Fruit fly (Drosophila melanogaster) whole organism, wandering third instar larva: Measurements from ENCODE around the gene CG12111.
A peak's percentile ranks its signal among the peaks of the same experiment; 100 is the strongest.

ENCODE experiments used
- Abd-B ChIP-seq: fragments of >200 bp; optimal IDR thresholded peaks from 2 replicates; lab custom pipeline; 2017; ENCODE audit warnings: missing biosample characterization, missing genetic modification characterization
- CG32264 ChIP-seq: fragments of 200-800 bp; sonication (Bioruptor generic); optimal IDR thresholded peaks from 2 replicates; lab custom pipeline; 2016; ENCODE audit warnings: missing biosample characterization, missing genetic modification characterization
- CG9705 ChIP-seq: fragments of 200-800 bp; sonication (Bioruptor generic); optimal IDR thresholded peaks from 2 replicates; lab custom pipeline; 2018; ENCODE audit warnings: missing biosample characterization, mild to moderate bottlenecking, missing genetic modification characterization
- CrebA ChIP-seq: fragments of 200-800 bp; sonication (Bioruptor generic); optimal IDR thresholded peaks from 2 replicates; lab custom pipeline; 2016; ENCODE audit warnings: missing biosample characterization, mild to moderate bottlenecking, missing genetic modification characterization, borderline replicate concordance
- Dfd ChIP-seq: fragments of >200 bp; optimal IDR thresholded peaks from 2 replicates; lab custom pipeline; 2017; ENCODE audit warnings: missing biosample characterization, missing genetic modification characterization
- Dif ChIP-seq: fragments of 200-275, 200-300 bp; sonication (Bioruptor generic); optimal IDR thresholded peaks from 2 replicates; lab custom pipeline; 2018; ENCODE audit warnings: missing biosample characterization, missing genetic modification characterization; ENCODE audit not compliant: partially characterized antibody
- GATAd ChIP-seq: sonication (Bioruptor generic); optimal IDR thresholded peaks from 2 replicates; lab custom pipeline; 2016; ENCODE audit warnings: missing biosample characterization, missing genetic modification characterization
- HLH106 ChIP-seq: fragments of 200-800 bp; optimal IDR thresholded peaks from 3 replicates; lab custom pipeline; 2019; ENCODE audit warnings: missing biosample characterization, mild to moderate bottlenecking, missing genetic modification characterization, moderate library complexity
- Hnf4 ChIP-seq: fragments of 200-800 bp; sonication (Bioruptor generic); optimal IDR thresholded peaks from 2 replicates; lab custom pipeline; 2016; ENCODE audit warnings: missing biosample characterization, mild to moderate bottlenecking, missing genetic modification characterization
- Hr78 ChIP-seq: fragments of >200 bp; optimal IDR thresholded peaks from 2 replicates; lab custom pipeline; 2017; ENCODE audit warnings: missing biosample characterization, missing genetic modification characterization
- Hr83 ChIP-seq: fragments of 200-300 bp; sonication (Bioruptor generic); optimal IDR thresholded peaks from 2 replicates; lab custom pipeline; 2016; ENCODE audit warnings: missing biosample characterization, mild to moderate bottlenecking, missing genetic modification characterization, moderate library complexity; ENCODE audit not compliant: poor library complexity, severe bottlenecking
- Mio ChIP-seq: sonication (Bioruptor generic); optimal IDR thresholded peaks from 2 replicates; lab custom pipeline; 2016; ENCODE audit warnings: missing biosample characterization, missing genetic modification characterization
- Myc ChIP-seq: fragments of >200 bp; optimal IDR thresholded peaks from 2 replicates; lab custom pipeline; 2017
- N ChIP-seq: fragments of >200 bp; optimal IDR thresholded peaks from 2 replicates; lab custom pipeline; 2018; ENCODE audit warnings: missing biosample characterization, missing external identifiers, missing genetic modification characterization
- OdsH ChIP-seq: fragments of 200-800 bp; sonication (Bioruptor generic); optimal IDR thresholded peaks from 2 replicates; lab custom pipeline; 2016; ENCODE audit warnings: missing biosample characterization, mild to moderate bottlenecking, missing genetic modification characterization
- Rel ChIP-seq, 2 experiments: fragments of 200-800 bp; sonication (Bioruptor generic) in 1 of 2; optimal IDR thresholded peaks; 2 replicates in 1 of 2; 3 replicates in 1 of 2; lab custom pipeline; 2016 to 2019; ENCODE audit warnings: mild to moderate bottlenecking in 2 of 2, missing biosample characterization in 2 of 2, missing genetic modification characterization in 2 of 2, moderate library complexity in 1 of 2
- Sp1 ChIP-seq: fragments of 200-800 bp; sonication (Bioruptor generic); optimal IDR thresholded peaks from 3 replicates; lab custom pipeline; 2019; ENCODE audit warnings: missing biosample characterization, mild to moderate bottlenecking, missing genetic modification characterization, moderate library complexity
- Vsx2 ChIP-seq: fragments of 200-300, 225-300 bp; sonication (Bioruptor generic); optimal IDR thresholded peaks from 2 replicates; lab custom pipeline; 2018; ENCODE audit warnings: missing biosample characterization, missing genetic modification characterization; ENCODE audit not compliant: partially characterized antibody
- br ChIP-seq: fragments of 200-800 bp; sonication (Bioruptor generic); optimal IDR thresholded peaks from 2 replicates; lab custom pipeline; 2016; ENCODE audit warnings: missing biosample characterization, missing genetic modification characterization
- brk ChIP-seq: fragments of 200-800 bp; sonication (Bioruptor generic); optimal IDR thresholded peaks from 2 replicates; lab custom pipeline; 2016; ENCODE audit warnings: missing biosample characterization, mild to moderate bottlenecking, missing genetic modification characterization
- dl ChIP-seq, 2 experiments: fragments of 175-275, 200-275 bp in 1 of 2; fragments of 200-275 bp in 1 of 2; sonication (Bioruptor generic); optimal IDR thresholded peaks; lab custom pipeline; 2018; ENCODE audit warnings: mild to moderate bottlenecking in 2 of 2, missing biosample characterization in 2 of 2, missing genetic modification characterization in 2 of 2, moderate library complexity in 2 of 2; ENCODE audit not compliant: partially characterized antibody in 2 of 2, insufficient read depth in 1 of 2
- dmrt93B ChIP-seq: fragments of 200-800 bp; sonication (Bioruptor generic); optimal IDR thresholded peaks from 2 replicates; lab custom pipeline; 2018; ENCODE audit warnings: missing biosample characterization, mild to moderate bottlenecking, missing genetic modification characterization
- dsf ChIP-seq: sonication (Bioruptor generic); optimal IDR thresholded peaks from 2 replicates; lab custom pipeline; 2016; ENCODE audit warnings: missing biosample characterization, missing genetic modification characterization, borderline replicate concordance
- ey ChIP-seq: fragments of 200-800 bp; sonication (Bioruptor generic); optimal IDR thresholded peaks from 2 replicates; lab custom pipeline; 2016; ENCODE audit warnings: missing biosample characterization, missing genetic modification characterization
- foxo ChIP-seq, 2 experiments: fragments of 200-800 bp; sonication (Bioruptor generic); optimal IDR thresholded peaks; 2 replicates in 1 of 2; 3 replicates in 1 of 2; lab custom pipeline; 2016 to 2017; ENCODE audit warnings: missing biosample characterization in 2 of 2, missing genetic modification characterization in 2 of 2
- fru ChIP-seq: fragments of 200-800 bp; sonication (Bioruptor generic); optimal IDR thresholded peaks from 3 replicates; lab custom pipeline; 2016; ENCODE audit warnings: missing biosample characterization, mild to moderate bottlenecking, missing genetic modification characterization
- h ChIP-seq: fragments of 200-800 bp; sonication (Bioruptor generic); optimal IDR thresholded peaks from 3 replicates; lab custom pipeline; 2016; ENCODE audit warnings: missing biosample characterization, mild to moderate bottlenecking, missing genetic modification characterization
- jim ChIP-seq: fragments of 175-275, 200-325 bp; sonication (Bioruptor generic); optimal IDR thresholded peaks from 2 replicates; lab custom pipeline; 2016; ENCODE audit warnings: missing biosample characterization, mild to moderate bottlenecking, missing genetic modification characterization
- lola ChIP-seq: fragments of >200 bp; optimal IDR thresholded peaks from 2 replicates; lab custom pipeline; 2017; ENCODE audit warnings: missing biosample characterization, missing genetic modification characterization
- pan ChIP-seq: fragments of >200 bp; optimal IDR thresholded peaks from 2 replicates; lab custom pipeline; 2017
- psq ChIP-seq: fragments of 200-800 bp; sonication (Bioruptor generic); optimal IDR thresholded peaks from 3 replicates; lab custom pipeline; 2017; ENCODE audit warnings: missing biosample characterization, mild to moderate bottlenecking, missing genetic modification characterization, moderate library complexity
- rgr ChIP-seq: fragments of 200-800 bp; sonication (Bioruptor generic); optimal IDR thresholded peaks from 3 replicates; lab custom pipeline; 2016; ENCODE audit warnings: missing biosample characterization, mild to moderate bottlenecking, missing genetic modification characterization
- sage ChIP-seq: fragments of 200-800 bp; sonication (Bioruptor generic); optimal IDR thresholded peaks from 2 replicates; lab custom pipeline; 2016; ENCODE audit warnings: missing biosample characterization, mild to moderate bottlenecking, missing genetic modification characterization
- sv ChIP-seq: fragments of 200-800 bp; sonication (Bioruptor generic); optimal IDR thresholded peaks from 3 replicates; lab custom pipeline; 2016; ENCODE audit warnings: missing biosample characterization, missing genetic modification characterization
- tai ChIP-seq: sonication (Bioruptor generic); optimal IDR thresholded peaks from 2 replicates; lab custom pipeline; 2016; ENCODE audit warnings: missing biosample characterization, missing genetic modification characterization
- usp ChIP-seq: fragments of >200 bp; optimal IDR thresholded peaks from 2 replicates; lab custom pipeline; 2017; ENCODE audit warnings: missing biosample characterization, missing genetic modification characterization
- woc ChIP-seq: sonication (Bioruptor generic); optimal IDR thresholded peaks from 2 replicates; lab custom pipeline; 2016; ENCODE audit warnings: missing biosample characterization, mild to moderate bottlenecking, missing genetic modification characterization

CG12111 gene

DNA sequence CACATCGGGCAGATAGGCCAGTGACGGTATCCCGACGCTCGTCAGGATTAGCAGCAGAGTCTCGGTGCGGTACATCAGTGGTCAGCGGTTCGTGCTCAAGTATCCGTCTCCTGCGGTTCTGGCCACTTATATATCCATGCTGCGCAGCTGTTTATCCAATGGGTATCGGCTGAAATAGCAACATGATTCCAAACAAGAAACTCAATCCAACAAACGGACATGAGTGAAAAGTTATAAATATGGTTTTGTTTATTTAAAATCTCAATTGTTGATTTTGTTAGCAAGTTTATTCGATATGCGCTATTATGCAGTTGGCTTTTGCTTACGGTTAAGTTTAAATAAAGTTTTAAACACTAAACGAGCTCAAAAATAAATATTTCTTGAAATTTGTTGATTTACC lies at the start of gene CG12111:
Gene CG12111 (minus strand): TSS at position 101 of the 400 bp plus-strand sequence.
- TF ChIP-seq sage (GFP tag; lab: Kevin White, UChicago) (no peak), Hr78 (GFP tag; lab: Kevin White, UChicago) (no peak), CrebA (GFP tag; lab: Kevin White, UChicago) (no peak), GATAd (no peak), lola (GFP tag; lab: Kevin White, UChicago) (no peak), sv (GFP tag; lab: Kevin White, UChicago) (no peak)

DNA sequence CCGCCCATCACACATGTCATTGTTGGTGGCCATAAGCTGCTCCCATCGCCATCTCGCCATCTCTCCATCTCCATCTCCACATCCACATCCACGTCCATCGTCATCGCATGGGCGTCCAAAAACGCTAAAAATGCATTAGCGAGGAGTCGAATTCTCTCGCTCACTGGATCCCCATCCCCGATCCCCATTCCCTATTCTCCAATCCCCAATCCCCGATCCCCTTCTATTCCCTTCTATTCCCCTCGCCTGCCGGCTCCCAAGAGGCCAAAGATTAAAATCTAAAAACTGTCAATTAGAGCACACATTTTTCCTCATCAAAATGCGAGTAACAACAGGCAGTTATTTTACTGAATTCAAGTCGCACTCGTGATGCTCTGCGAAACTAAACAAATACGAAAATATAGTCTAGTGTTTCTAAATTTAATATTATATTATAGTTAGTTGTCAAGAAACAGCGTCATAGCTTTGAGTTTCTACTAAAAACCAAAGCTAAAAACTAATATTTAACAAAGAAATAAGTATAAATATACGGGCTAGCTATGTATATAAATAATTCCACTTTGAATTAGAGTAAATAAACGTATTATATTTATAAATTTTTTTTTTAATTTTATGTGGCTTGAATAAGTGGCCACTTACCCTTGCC lies 46.2 kb upstream of the CG12111 start:
- TF ChIP-seq Hnf4 (GFP tag; lab: Kevin White, UChicago) (no peak), Hr78 (GFP tag; lab: Kevin White, UChicago) (no peak), Mio (GFP tag; lab: Kevin White, UChicago) (no peak), Dif (GFP tag; lab: Kevin White, UChicago) (no peak), brk (GFP tag; lab: Kevin White, UChicago) (no peak), dl (GFP tag; optimal IDR thresholded peaks at IDR 0.05; lab: Kevin White, UChicago; ENCODE audit: insufficient read depth in 1 of 2, partially characterized antibody in 2 of 2) (no peak), Vsx2 (no peak), Myc (lab: Kevin White, UChicago) (no peak), GATAd (no peak), Hr83 (GFP tag; lab: Kevin White, UChicago) (no peak), lola (GFP tag; lab: Kevin White, UChicago) (no peak), N (GFP tag; lab: Kevin White, UChicago) (no peak), pan (lab: Kevin White, UChicago) (no peak), Rel (GFP tag; optimal IDR thresholded peaks at IDR 0.05; lab: Kevin White, UChicago) (no peak), Rel (tag; optimal IDR thresholded peaks at IDR 0.05; lab: Kevin White, UChicago) (no peak), Abd-B (GFP tag; lab: Kevin White, UChicago) (no peak), h (GFP tag; lab: Kevin White, UChicago) (no peak), ey (GFP tag; lab: Kevin White, UChicago) (no peak)

DNA sequence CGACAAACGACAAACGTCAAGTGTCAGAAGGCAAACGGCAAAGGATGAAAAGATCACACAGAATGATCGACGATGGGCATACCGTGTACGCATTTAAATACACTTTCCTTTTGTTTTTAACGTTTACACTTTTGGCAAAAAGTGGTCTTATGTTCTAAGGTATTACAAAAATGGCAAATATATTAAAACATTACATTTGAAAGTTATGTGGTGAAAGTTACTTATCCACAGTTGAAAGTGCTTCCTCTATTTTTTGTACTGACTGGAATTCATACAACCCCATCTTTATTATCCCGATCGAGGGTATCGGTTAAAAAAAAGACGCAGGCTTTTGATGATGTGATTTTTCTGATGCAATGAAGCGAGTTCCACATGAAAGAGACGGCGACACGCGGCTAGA lies 45.5 kb upstream of the CG12111 start:
- no peak for TF ChIP-seq tai (GFP tag; lab: Kevin White, UChicago)
- no peak for TF ChIP-seq Hr78 (GFP tag; lab: Kevin White, UChicago)
- no peak for TF ChIP-seq psq (GFP tag; lab: Kevin White, UChicago)
- TF ChIP-seq Hr83 (GFP tag; lab: Kevin White, UChicago): no peak

DNA sequence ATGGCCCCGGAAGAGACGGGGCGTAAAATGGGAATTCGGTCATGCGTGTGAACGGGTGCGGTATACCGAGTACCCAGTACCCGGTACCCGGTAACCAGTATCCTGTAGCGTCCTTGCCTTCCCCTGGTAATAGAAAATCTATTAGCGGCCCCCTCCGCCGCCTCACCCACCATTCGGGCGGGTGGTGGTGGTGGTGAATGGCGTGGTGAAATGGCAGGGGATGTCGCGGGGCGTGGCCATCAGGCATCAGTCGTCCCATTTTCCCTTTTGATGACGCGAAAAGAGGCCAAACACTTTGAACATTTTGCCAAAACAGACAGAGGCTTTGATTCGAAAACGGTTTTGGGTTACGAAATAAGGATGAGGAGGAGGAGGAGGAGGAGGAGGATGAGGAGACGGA lies 37.2 kb upstream of the CG12111 start:
- no peak for TF ChIP-seq Dfd (GFP tag; lab: Kevin White, UChicago)
- no peak for TF ChIP-seq Rel (GFP tag; optimal IDR thresholded peaks at IDR 0.05; lab: Kevin White, UChicago)
- no peak for TF ChIP-seq Rel (tag; optimal IDR thresholded peaks at IDR 0.05; lab: Kevin White, UChicago)
- TF ChIP-seq, all 38 proteins: peak for 0

DNA sequence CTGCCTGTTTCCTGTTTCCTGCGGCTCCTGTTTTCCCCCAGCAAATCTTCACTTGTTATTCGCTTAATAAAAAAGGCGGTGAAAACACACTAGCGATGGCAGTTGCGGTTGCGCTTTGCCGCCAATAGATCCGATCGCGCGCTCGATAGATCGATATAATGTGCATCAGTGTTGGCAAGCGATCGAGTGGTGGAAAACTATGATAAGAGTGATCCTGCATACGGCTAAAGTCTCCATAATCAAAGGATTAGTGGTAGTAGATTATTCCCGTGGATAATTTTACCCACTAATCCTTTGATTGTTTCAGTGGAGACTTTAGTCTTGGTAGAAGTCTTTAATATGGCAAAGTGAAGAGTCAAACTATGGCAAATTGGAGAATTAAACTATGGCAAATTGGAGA lies 35.5 kb upstream of the CG12111 start, which contains the start of gene Caf1-180:
Gene Caf1-180 (minus strand): TSS at position 99 of the 400 bp plus-strand sequence.
- TF ChIP-seq br (GFP tag; lab: Kevin White, UChicago): peak; percentile 15
- TF ChIP-seq psq (GFP tag; lab: Kevin White, UChicago): no peak
- no peak for TF ChIP-seq Dif (GFP tag; lab: Kevin White, UChicago)
- no peak for TF ChIP-seq CG9705 (GFP tag; lab: Kevin White, UChicago)
- TF ChIP-seq rgr (GFP tag; lab: Kevin White, UChicago): no peak
- TF ChIP-seq dsf (GFP tag; lab: Kevin White, UChicago): no peak
- TF ChIP-seq jim (GFP tag; lab: Kevin White, UChicago): no peak
- no peak for TF ChIP-seq usp (GFP tag; lab: Kevin White, UChicago)
- no peak for TF ChIP-seq pan (lab: Kevin White, UChicago)
- TF ChIP-seq OdsH (GFP tag; lab: Kevin White, UChicago): no peak
- no peak for TF ChIP-seq sv (GFP tag; lab: Kevin White, UChicago)
- TF ChIP-seq brk (GFP tag; lab: Kevin White, UChicago): no peak
- TF ChIP-seq woc (GFP tag; lab: Kevin White, UChicago): no peak
- no peak for TF ChIP-seq dmrt93B
- TF ChIP-seq Hr78 (GFP tag; lab: Kevin White, UChicago): no peak
- no peak for TF ChIP-seq Abd-B (GFP tag; lab: Kevin White, UChicago)
- TF ChIP-seq Myc (lab: Kevin White, UChicago): peak; percentile 42
- peak; percentile 5 for TF ChIP-seq ey (GFP tag; lab: Kevin White, UChicago)
- TF ChIP-seq N (GFP tag; lab: Kevin White, UChicago): no peak
- no peak for TF ChIP-seq Rel (GFP tag; optimal IDR thresholded peaks at IDR 0.05; lab: Kevin White, UChicago)
- peak; percentile 57 for TF ChIP-seq Rel (tag; optimal IDR thresholded peaks at IDR 0.05; lab: Kevin White, UChicago)
- no peak for TF ChIP-seq dl (GFP tag; optimal IDR thresholded peaks at IDR 0.05; lab: Kevin White, UChicago; ENCODE audit: insufficient read depth in 1 of 2, partially characterized antibody in 2 of 2)
- no peak for TF ChIP-seq CG32264 (GFP tag; lab: Kevin White, UChicago)
- no peak for TF ChIP-seq lola (GFP tag; lab: Kevin White, UChicago)
- TF ChIP-seq CrebA (GFP tag; lab: Kevin White, UChicago): no peak
- peak in 1 of 2 experiments; percentile 31 for TF ChIP-seq foxo (GFP tag; optimal IDR thresholded peaks at IDR 0.05; lab: Kevin White, UChicago)
- no peak for TF ChIP-seq sage (GFP tag; lab: Kevin White, UChicago)
- TF ChIP-seq fru (GFP tag; lab: Kevin White, UChicago): no peak
- TF ChIP-seq HLH106: peak; percentile 22
- peak; percentile 47 for TF ChIP-seq Hr83 (GFP tag; lab: Kevin White, UChicago)
- no peak for TF ChIP-seq GATAd
- TF ChIP-seq Sp1 (GFP tag; lab: Kevin White, UChicago): no peak
